Worm (Caenorhabditis elegans) whole organism, young adult: Measurements from ENCODE around the gene tbx-7.

Experiments
- F49E8.2 ChIP-seq: sonication (generic microtip); optimal IDR thresholded peaks from 3 replicates; lab custom pipeline; 2017; ENCODE audit warnings: missing genetic modification characterization, mild to moderate bottlenecking, missing compliant biosample characterization, antibody characterized with exemption, moderate library complexity; ENCODE audit not compliant: insufficient read depth
- ama-1 ChIP-seq, 3 experiments: fragments of 150-350 bp in 1 of 3; sonication (generic microtip) in 2 of 3; optimal IDR thresholded peaks; 2 replicates each; lab custom pipeline; 2014 to 2018; ENCODE audit warnings: missing biosample characterization in 2 of 3, missing genetic modification characterization in 2 of 3, missing genetic modification reagents in 2 of 3
- ccch-3 ChIP-seq: fragments of 200-800 bp; sonication (Bioruptor generic); optimal IDR thresholded peaks from 2 replicates; lab custom pipeline; 2018; ENCODE audit warnings: mild to moderate bottlenecking, missing genetic modification characterization, missing compliant biosample characterization
- dpff-1 ChIP-seq: sonication (generic microtip); optimal IDR thresholded peaks from 2 replicates; lab custom pipeline; 2017; ENCODE audit warnings: mild to moderate bottlenecking, missing genetic modification characterization, missing compliant biosample characterization
- madf-8 ChIP-seq: fragments of 200-800 bp; sonication (Bioruptor generic); conservative IDR thresholded peaks from 2 replicates; pipeline ENCODE4 v1.3.6; 2022; ENCODE audit warnings: missing genetic modification reagents, missing genetic modification characterization, missing compliant biosample characterization

ce11 chrIII:5980274-5980918, 47.9 kb downstream of the tbx-7 start:
- TF ChIP-seq ccch-3 (GFP tag; lab: Kevin White, UChicago) = no peak
- no peak for TF ChIP-seq dpff-1 (tag; lab: Kevin White, UChicago)
- no peak for TF ChIP-seq F49E8.2 (tag; lab: Kevin White, UChicago)
- no peak for TF ChIP-seq madf-8 (GFP tag; lab: Robert Waterston, UW)
- no peak for TF ChIP-seq ama-1 (optimal IDR thresholded peaks at IDR 0.05; lab: Kevin White, UChicago)
- no peak for TF ChIP-seq ama-1 (GFP tag; optimal IDR thresholded peaks at IDR 0.05; lab: Kevin White, UChicago)
